Worm (Caenorhabditis elegans) whole organism, early embryonic: Measurements from ENCODE around the gene srj-29.

Experiments used
- aly-1 ChIP-seq: sonication (generic microtip); optimal IDR thresholded peaks from 2 replicates; lab custom pipeline; 2016; ENCODE audit warnings: missing genetic modification characterization, missing compliant biosample characterization
- ama-1 ChIP-seq: fragments of 150-350 bp; optimal IDR thresholded peaks from 2 replicates; lab custom pipeline; 2014
- ceh-36 ChIP-seq: sonication (generic microtip); optimal IDR thresholded peaks from 2 replicates; lab custom pipeline; 2016; ENCODE audit warnings: missing genetic modification characterization, inconsistent platforms, missing compliant biosample characterization
- ets-7 ChIP-seq: sonication (generic microtip); optimal IDR thresholded peaks from 2 replicates; lab custom pipeline; 2016; ENCODE audit warnings: missing genotype, missing genetic modification characterization, missing compliant biosample characterization
- flt-1 ChIP-seq: fragments of 200-800 bp; sonication (Bioruptor generic); IDR thresholded peaks from 2 replicates; pipeline ENCODE4 v1.3.6; 2022; ENCODE audit warnings: missing genetic modification characterization, missing compliant biosample characterization
- hmg-4 ChIP-seq: fragments of 200-800 bp; sonication (Bioruptor generic); optimal IDR thresholded peaks from 2 replicates; lab custom pipeline; 2018; ENCODE audit warnings: mild to moderate bottlenecking, missing genetic modification characterization, missing compliant biosample characterization
- hnd-1 ChIP-seq: sonication (generic microtip); optimal IDR thresholded peaks from 2 replicates; lab custom pipeline; 2016; ENCODE audit warnings: missing genetic modification characterization, missing compliant biosample characterization
- pes-1 ChIP-seq: fragments of 200-800 bp; sonication (Bioruptor generic); IDR thresholded peaks from 2 replicates; pipeline ENCODE4 v1.3.6; 2022; ENCODE audit warnings: missing genetic modification reagents, missing genetic modification characterization, missing compliant biosample characterization
- scrt-1 ChIP-seq: fragments of 200-800 bp; sonication (Bioruptor generic); IDR thresholded peaks from 2 replicates; pipeline ENCODE4 v1.3.6; 2022; ENCODE audit warnings: missing genetic modification characterization, missing compliant biosample characterization
- sea-1 ChIP-seq: fragments of 200-800 bp; sonication (Bioruptor generic); conservative IDR thresholded peaks from 2 replicates; pipeline ENCODE4 v1.3.6; 2022; ENCODE audit warnings: missing genetic modification characterization, missing compliant biosample characterization
- tbx-11 ChIP-seq: fragments of 200-800 bp; sonication (Bioruptor generic); IDR thresholded peaks from 2 replicates; pipeline ENCODE4 v1.3.6; 2022; ENCODE audit warnings: missing genetic modification characterization, missing compliant biosample characterization
- tbx-37 ChIP-seq: fragments of 200-800 bp; sonication (Bioruptor generic); conservative IDR thresholded peaks from 2 replicates; pipeline ENCODE4 v1.3.6; 2022; ENCODE audit warnings: missing genetic modification reagents, missing genetic modification characterization, missing compliant biosample characterization
- tra-4 ChIP-seq: sonication (generic microtip); optimal IDR thresholded peaks from 2 replicates; lab custom pipeline; 2017; ENCODE audit warnings: missing genetic modification characterization, missing compliant biosample characterization

- TF ChIP-seq hmg-4: no peak
- no peak for TF ChIP-seq ceh-36 (tag; lab: Kevin White, UChicago)
- no peak for TF ChIP-seq flt-1 (GFP tag; lab: Robert Waterston, UW)
- no peak for TF ChIP-seq ama-1
- TF ChIP-seq sea-1: no peak
- TF ChIP-seq tra-4: no peak
- TF ChIP-seq tbx-37 (GFP tag; lab: Robert Waterston, UW): no peak
- no peak for TF ChIP-seq hnd-1 (tag; lab: Kevin White, UChicago)
- TF ChIP-seq tbx-11 (GFP tag; lab: Robert Waterston, UW): no peak
- no peak for TF ChIP-seq aly-1 (tag; lab: Kevin White, UChicago)
- TF ChIP-seq scrt-1: no peak
- no peak for TF ChIP-seq ets-7 (tag; lab: Kevin White, UChicago)
- TF ChIP-seq pes-1 (GFP tag; lab: Robert Waterston, UW): no peak
Observed at ce11 chrV:16032761-16033160, 42.7 kb upstream of the srj-29 start, which contains the start of gene T10C6.16.
